Fruit fly (Drosophila melanogaster): ENCODE measurements around the gene grp.

Gene grp

DNA sequence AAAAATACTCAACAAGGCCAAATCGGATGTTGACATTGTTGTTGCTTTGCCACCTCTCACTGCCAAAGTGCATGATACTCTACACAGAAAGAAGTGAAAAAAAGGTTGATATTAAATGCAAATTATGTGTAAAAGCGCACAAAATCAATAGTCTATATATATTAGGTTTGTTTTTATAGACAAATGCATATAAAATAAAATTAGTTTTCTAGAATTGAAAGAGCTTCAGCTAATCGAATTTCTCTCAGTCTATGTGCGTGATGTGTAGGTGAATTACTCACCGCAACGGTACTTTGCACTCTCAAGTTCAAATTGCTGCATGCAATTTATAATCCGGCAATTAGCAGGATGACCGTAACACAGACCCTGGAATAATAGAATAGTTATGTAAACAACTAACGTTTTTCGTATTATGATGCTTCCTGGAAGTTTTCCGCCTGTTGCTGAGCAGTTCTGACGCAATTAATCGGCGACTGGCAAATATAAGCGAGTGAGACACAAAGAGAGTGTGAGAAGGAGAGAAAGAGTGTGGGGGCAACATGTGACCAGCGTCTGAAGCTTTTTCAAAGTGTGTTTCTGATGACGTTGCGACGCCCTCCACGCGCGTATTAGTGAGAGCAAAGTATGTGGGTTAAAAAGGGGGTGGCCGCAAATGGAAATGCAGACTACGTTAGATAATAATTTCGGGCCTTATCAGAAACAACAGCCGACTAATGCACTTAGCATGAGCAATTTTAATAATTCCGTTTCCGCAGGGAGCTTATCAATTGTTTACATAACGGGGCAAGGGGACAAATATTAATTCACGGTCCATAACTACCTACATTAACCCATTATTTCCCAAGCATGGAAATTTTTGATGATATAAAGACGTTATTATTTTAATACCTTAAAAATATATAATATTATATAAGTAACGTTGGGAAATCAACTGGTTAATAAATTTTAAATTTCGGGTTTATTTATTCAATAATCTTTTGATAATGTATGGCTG is 41.1 kb downstream of the grp start (continued):
- TF ChIP-seq CG6254 (GFP tag; optimal IDR thresholded peaks at IDR 0.05) (peak; percentile 84), Deaf1 (tag; optimal IDR thresholded peaks at IDR 0.05) (peak; percentile 29), Hmx (GFP tag; optimal IDR thresholded peaks at IDR 0.05) (peak; percentile 74), gcm (GFP tag; optimal IDR thresholded peaks at IDR 0.05) (peak; percentile 86), stc (GFP tag; IDR thresholded peaks at IDR 0.05) (peak; percentile 97), cato (GFP tag; optimal IDR thresholded peaks at IDR 0.05; ENCODE audit: borderline replicate concordance) (peak; percentile 79), pfk (GFP tag; optimal IDR thresholded peaks at IDR 0.05) (no peak), disco-r (GFP tag; optimal IDR thresholded peaks at IDR 0.05) (peak; percentile 71), CG4617 (GFP tag; optimal IDR thresholded peaks at IDR 0.05; ENCODE audit: borderline replicate concordance) (peak; percentile 58), gsb (GFP tag; IDR thresholded peaks at IDR 0.05) (peak; percentile 86), CG16815 (GFP tag; optimal IDR thresholded peaks at IDR 0.05) (peak; percentile 51), her (GFP tag; optimal IDR thresholded peaks at IDR 0.05) (peak; percentile 25), sima (GFP tag; optimal IDR thresholded peaks at IDR 0.05) (peak; percentile 42), fd102C (GFP tag; optimal IDR thresholded peaks at IDR 0.05) (peak; percentile 57), NfI (GFP tag; optimal IDR thresholded peaks at IDR 0.05) (peak; percentile 81), CG13775 (GFP tag; optimal IDR thresholded peaks at IDR 0.05) (peak; percentile 77), Dad (GFP tag; optimal IDR thresholded peaks at IDR 0.05) (peak; percentile 74), Dek (tag; optimal IDR thresholded peaks at IDR 0.05) (peak; percentile 85), NC2β (GFP tag; optimal IDR thresholded peaks at IDR 0.05) (peak; percentile 61), Usf (GFP tag; optimal IDR thresholded peaks at IDR 0.05) (peak; percentile 36), tx (GFP tag; optimal IDR thresholded peaks at IDR 0.05) (peak; percentile 55), Nf-YC (tag; optimal IDR thresholded peaks at IDR 0.05) (peak; percentile 64), tap (tag; optimal IDR thresholded peaks at IDR 0.05) (peak; percentile 93), tll (GFP tag; optimal IDR thresholded peaks at IDR 0.05) (peak in 1 of 2 experiments; percentile 64), pho (GFP tag; optimal IDR thresholded peaks at IDR 0.05) (peak; percentile 79), ase (GFP tag; IDR thresholded peaks at IDR 0.05) (peak; percentile 95), lilli (GFP tag; optimal IDR thresholded peaks at IDR 0.05) (peak; percentile 88), caup (GFP tag; optimal IDR thresholded peaks at IDR 0.05; ENCODE audit: severe bottlenecking) (peak; percentile 81), Hr3 (GFP tag; optimal IDR thresholded peaks at IDR 0.05) (peak; percentile 77), GATAe (GFP tag; conservative IDR thresholded peaks at IDR 0.05) (peak; percentile 77), CG18262 (tag; optimal IDR thresholded peaks at IDR 0.05) (peak; percentile 95), Ssrp (tag; optimal IDR thresholded peaks at IDR 0.05) (peak; percentile 94), Ets97D (GFP tag; optimal IDR thresholded peaks at IDR 0.05) (peak; percentile 60), cg (GFP tag; optimal IDR thresholded peaks at IDR 0.05) (peak; percentile 57), chn (GFP tag; optimal IDR thresholded peaks at IDR 0.05) (peak; percentile 82), Gug (GFP tag; IDR thresholded peaks at IDR 0.05) (peak; percentile 90), CG7928 (GFP tag; optimal IDR thresholded peaks at IDR 0.05) (peak; percentile 21), Xbp1 (GFP tag; optimal IDR thresholded peaks at IDR 0.05) (peak; percentile 96), D (optimal IDR thresholded peaks at IDR 0.05) (no peak), D (GFP tag; optimal IDR thresholded peaks at IDR 0.05) (peak; percentile 91), CG18764 (GFP tag; optimal IDR thresholded peaks at IDR 0.05) (peak; percentile 91), CG8478 (optimal IDR thresholded peaks at IDR 0.05) (no peak), Hr51 (GFP tag; optimal IDR thresholded peaks at IDR 0.05) (peak; percentile 77 to 94), CG11456 (GFP tag; IDR thresholded peaks at IDR 0.05) (peak; percentile 95), CG15269 (tag; optimal IDR thresholded peaks at IDR 0.05) (peak; percentile 93), toy (GFP tag; IDR thresholded peaks at IDR 0.05) (peak; percentile 90), so (GFP tag; IDR thresholded peaks at IDR 0.05) (peak; percentile 94), Bgb (GFP tag; IDR thresholded peaks at IDR 0.05; ENCODE audit: partially characterized antibody) (no peak)
